Worm (Caenorhabditis elegans) whole organism, L3 larva: Measurements from ENCODE around the gene dhs-12.

ENCODE experiments used
- R02D3.7 ChIP-seq: fragments of 150-350 bp; optimal IDR thresholded peaks from 2 replicates; lab custom pipeline; 2014; ENCODE audit warnings: missing biosample characterization, missing genetic modification characterization
- nhr-25 ChIP-seq: sonication (generic microtip); optimal IDR thresholded peaks from 2 replicates; lab custom pipeline; 2017; ENCODE audit warnings: missing biosample characterization, missing genetic modification characterization
- pqm-1 ChIP-seq: fragments of 150-350 bp; optimal IDR thresholded peaks from 2 replicates; lab custom pipeline; 2017; ENCODE audit warnings: missing biosample characterization, missing genetic modification characterization, inconsistent platforms
- unc-39 ChIP-seq: sonication (generic microtip); optimal IDR thresholded peaks from 4 replicates; lab custom pipeline; 2017; ENCODE audit warnings: missing biosample characterization, missing genetic modification characterization
- unc-62 ChIP-seq: fragments of 150-350 bp; sonication (generic microtip); optimal IDR thresholded peaks from 4 replicates; lab custom pipeline; 2014; ENCODE audit warnings: missing biosample characterization, missing genetic modification reagents, missing genetic modification characterization

- TF ChIP-seq nhr-25 (tag; lab: Kevin White, UChicago) (no peak), R02D3.7 (tag; lab: Kevin White, UChicago) (no peak), pqm-1 (tag; lab: Kevin White, UChicago) (no peak), unc-39 (no peak), unc-62 (no peak)
Observed at ce11 chrIV:10153479-10153878, 11.2 kb downstream of the dhs-12 start.
